Fruit fly (Drosophila melanogaster): ENCODE data around the gene mRpL22.
A peak's percentile ranks its signal among the peaks of the same experiment; 100 is the strongest.

The mRpL22 gene

dm6 chrX:16813226-16813625, 29.5 kb downstream of the mRpL22 start (continued):
- TF ChIP-seq CG12071 (GFP tag; optimal IDR thresholded peaks at IDR 0.05) (no peak), NK7.1 (GFP tag; optimal IDR thresholded peaks at IDR 0.05) (no peak), org-1 (GFP tag; optimal IDR thresholded peaks at IDR 0.05) (no peak), sug (tag; optimal IDR thresholded peaks at IDR 0.05) (no peak), sna (GFP tag; IDR thresholded peaks at IDR 0.05; ENCODE audit: partially characterized antibody) (no peak), gsb (GFP tag; IDR thresholded peaks at IDR 0.05) (no peak), CG16779 (GFP tag; IDR thresholded peaks at IDR 0.05) (no peak), CG4360 (GFP tag; IDR thresholded peaks at IDR 0.05) (no peak), ci (GFP tag; IDR thresholded peaks at IDR 0.05) (no peak), pnt (GFP tag; optimal IDR thresholded peaks at IDR 0.05) (no peak), CG4404 (GFP tag; IDR thresholded peaks at IDR 0.05) (no peak), CG17568 (GFP tag; optimal IDR thresholded peaks at IDR 0.05) (no peak), dmrt11E (tag; optimal IDR thresholded peaks at IDR 0.05) (no peak), stc (GFP tag; IDR thresholded peaks at IDR 0.05) (no peak), Xbp1 (GFP tag; optimal IDR thresholded peaks at IDR 0.05) (no peak), wor (GFP tag; IDR thresholded peaks at IDR 0.05) (no peak), CG9932 (GFP tag; IDR thresholded peaks at IDR 0.05) (no peak), pum (GFP tag; optimal IDR thresholded peaks at IDR 0.05) (no peak), CG17361 (GFP tag; IDR thresholded peaks at IDR 0.05) (peak; percentile 48; the same call in 2 of the 3 replicates), Ada2b (GFP tag; IDR thresholded peaks at IDR 0.05) (peak; percentile 47; the same call in 1 of the 2 replicates), CG11695 (GFP tag; IDR thresholded peaks at IDR 0.05) (peak; percentile 50; the same call in 1 of the 3 replicates), CG2678 (tag; optimal IDR thresholded peaks at IDR 0.05) (peak; percentile 51), CG14710 (tag; optimal IDR thresholded peaks at IDR 0.05) (peak; percentile 13), CG9727 (GFP tag; optimal IDR thresholded peaks at IDR 0.05) (peak; percentile 11), CG18262 (tag; optimal IDR thresholded peaks at IDR 0.05) (peak; percentile 37), GATAe (GFP tag; conservative IDR thresholded peaks at IDR 0.05) (no peak), tna (GFP tag; IDR thresholded peaks at IDR 0.05; ENCODE audit: partially characterized antibody) (no peak), CG7786 (GFP tag; optimal IDR thresholded peaks at IDR 0.05) (no peak), Oli (tag; optimal IDR thresholded peaks at IDR 0.05) (peak; percentile 43), Awh (GFP tag; IDR thresholded peaks at IDR 0.05) (0 out of 2 replicates have a peak, but pooled peaks have one; percentile 15), Doc2 (GFP tag; IDR thresholded peaks at IDR 0.05) (no peak), knrl (GFP tag; IDR thresholded peaks at IDR 0.05; ENCODE audit: partially characterized antibody) (no peak), Ptx1 (GFP tag; IDR thresholded peaks at IDR 0.05) (peak; percentile 53), dati (GFP tag; IDR thresholded peaks at IDR 0.05) (no peak), CG17829 (tag; optimal IDR thresholded peaks at IDR 0.05) (no peak), CG13424 (tag; optimal IDR thresholded peaks at IDR 0.05) (peak; percentile 36), CoRest (tag; optimal IDR thresholded peaks at IDR 0.05) (peak; percentile 39), ind (GFP tag; optimal IDR thresholded peaks at IDR 0.05) (peak; percentile 5), CG14860 (GFP tag; IDR thresholded peaks at IDR 0.05; ENCODE audit: partially characterized antibody) (no peak), klu (GFP tag; IDR thresholded peaks at IDR 0.05) (no peak), ftz-f1 (GFP tag; optimal IDR thresholded peaks at IDR 0.05) (no peak), Optix (GFP tag; IDR thresholded peaks at IDR 0.05) (no peak), Fer2 (tag; optimal IDR thresholded peaks at IDR 0.05) (no peak), CG12769 (tag; optimal IDR thresholded peaks at IDR 0.05) (no peak), H2.0 (GFP tag; IDR thresholded peaks at IDR 0.05) (peak; percentile 24; the same call in 1 of the 2 replicates), CG15073 (GFP tag; optimal IDR thresholded peaks at IDR 0.05) (no peak), peb (GFP tag; IDR thresholded peaks at IDR 0.05) (no peak), eyg (GFP tag; optimal IDR thresholded peaks at IDR 0.05) (no peak), ro (GFP tag; IDR thresholded peaks at IDR 0.05) (no peak), Deaf1 (tag; optimal IDR thresholded peaks at IDR 0.05) (no peak), Ets65A (GFP tag) (peak; percentile 44), CG8089 (GFP tag; optimal IDR thresholded peaks at IDR 0.05) (no peak)

Data from whole organism, embryonic.